Fruit fly (Drosophila melanogaster): Measurements from ENCODE around the gene Top3beta.

DNA sequence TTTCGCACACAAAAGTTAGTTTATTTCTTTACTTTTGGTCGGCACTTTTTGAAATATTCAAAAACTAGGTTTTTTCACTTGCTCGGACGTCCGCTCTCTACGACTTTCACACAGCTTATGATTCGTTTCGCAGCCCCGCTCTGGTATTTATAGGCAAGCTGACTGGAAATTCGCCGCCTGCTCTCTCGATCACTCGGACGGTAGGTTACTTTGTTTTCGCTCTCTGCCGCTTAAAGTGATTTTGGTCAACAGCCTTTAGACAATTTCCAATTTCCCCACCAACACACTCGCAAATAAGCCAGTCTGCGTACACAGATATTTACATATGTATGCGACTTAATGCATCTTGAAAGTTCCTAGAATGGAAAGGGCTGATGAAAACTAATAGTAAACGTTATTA is 4.3 kb downstream of the Top3beta start, which contains the start of gene CG11700:
- TF ChIP-seq CTCF (optimal IDR thresholded peaks at IDR 0.05), result no peak
- no peak for TF ChIP-seq CG8478 (optimal IDR thresholded peaks at IDR 0.05)
